Fruit fly (Drosophila melanogaster) whole organism: ENCODE data around the gene ac.

ENCODE experiments used
- CG8478 ChIP-seq: fragments of >200 bp; optimal IDR thresholded peaks from 2 replicates; lab custom pipeline; 2018; ENCODE audit warnings: inconsistent platforms
- Dll ChIP-seq: fragments of >200 bp; optimal IDR thresholded peaks from 2 replicates; lab custom pipeline; 2017
- EcR ChIP-seq, 2 experiments: fragments of >200 bp; optimal IDR thresholded peaks; 2 replicates each; lab custom pipeline; 2017; ENCODE audit warnings: missing biosample characterization in 2 of 2, missing genetic modification characterization in 2 of 2, missing genetic modification reagents in 2 of 2
- pan ChIP-seq: fragments of >200 bp; optimal IDR thresholded peaks from 2 replicates; lab custom pipeline; 2017
- psq ChIP-seq: fragments of >200 bp; optimal IDR thresholded peaks from 2 replicates; lab custom pipeline; 2017
- usp ChIP-seq: fragments of >200 bp; optimal IDR thresholded peaks from 2 replicates; lab custom pipeline; 2017; ENCODE audit warnings: missing biosample characterization, missing genetic modification characterization, mixed read lengths

The ac gene

DNA sequence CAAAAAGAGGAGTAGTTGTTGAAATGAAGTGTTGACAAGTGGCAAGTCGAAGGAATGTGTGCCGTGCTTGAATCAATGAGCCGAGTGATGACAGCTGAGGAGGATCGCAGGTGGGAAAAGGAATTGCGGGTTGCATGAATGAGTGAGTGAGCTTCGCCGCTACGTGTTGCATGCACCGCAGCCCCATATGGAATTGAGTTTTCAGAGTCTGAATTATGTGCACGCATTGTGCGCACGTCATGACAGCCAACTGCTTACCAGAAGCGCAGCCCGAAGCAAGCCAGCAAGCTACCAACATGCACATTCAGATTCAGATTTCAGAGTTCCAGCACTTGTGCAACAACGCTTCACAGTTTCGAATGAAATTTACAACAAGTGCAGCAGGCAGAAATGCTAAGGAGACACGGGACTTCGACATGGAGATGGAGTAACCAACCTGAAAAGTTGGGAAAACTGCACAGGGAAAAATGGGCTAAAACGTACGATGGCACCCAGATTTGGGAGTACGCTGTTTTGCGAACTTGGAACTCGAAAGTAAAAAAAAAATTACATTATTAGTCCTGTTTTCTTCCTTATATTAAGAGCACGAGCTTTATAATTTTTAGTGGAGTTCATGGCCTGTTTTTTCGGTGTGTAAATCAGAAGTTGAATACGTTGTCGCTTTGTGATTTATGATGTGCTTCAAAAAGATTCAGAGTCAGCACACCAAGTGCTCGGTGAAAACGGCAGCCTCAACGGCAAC lies 16.1 kb downstream of the ac start:
- no peak for TF ChIP-seq usp
- TF ChIP-seq pan (lab: Kevin White, UChicago), result no peak
- TF ChIP-seq Dll (lab: Kevin White, UChicago), result no peak
- no peak for TF ChIP-seq EcR (GFP tag; optimal IDR thresholded peaks at IDR 0.05; lab: Kevin White, UChicago)
- no peak for TF ChIP-seq CG8478 (lab: Kevin White, UChicago)
- TF ChIP-seq psq, result no peak

DNA sequence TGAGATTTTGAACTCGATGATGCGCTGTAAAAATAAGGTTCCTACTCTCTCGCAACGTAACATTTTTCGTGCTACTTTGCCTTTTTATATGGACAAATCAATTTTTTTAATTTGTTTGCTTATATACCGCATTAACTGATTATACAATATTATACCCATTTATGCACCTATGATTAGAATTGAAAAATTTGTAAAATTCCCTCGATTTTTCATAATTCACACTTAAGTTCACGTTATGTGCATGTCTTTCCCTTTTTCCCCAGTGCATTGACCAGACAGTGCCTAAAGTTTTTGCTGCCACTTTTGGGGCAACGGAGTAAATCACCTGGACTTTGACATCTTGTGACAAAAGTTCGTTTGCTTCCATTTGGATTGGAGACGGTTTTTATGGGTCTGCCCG lies 20.6 kb downstream of the ac start:
- no peak for TF ChIP-seq pan (lab: Kevin White, UChicago)
- TF ChIP-seq CG8478 (lab: Kevin White, UChicago), result no peak
- no peak for TF ChIP-seq psq
- no peak for TF ChIP-seq Dll (lab: Kevin White, UChicago)
- TF ChIP-seq EcR (GFP tag; optimal IDR thresholded peaks at IDR 0.05; lab: Kevin White, UChicago), result no peak
- TF ChIP-seq usp, result no peak

DNA sequence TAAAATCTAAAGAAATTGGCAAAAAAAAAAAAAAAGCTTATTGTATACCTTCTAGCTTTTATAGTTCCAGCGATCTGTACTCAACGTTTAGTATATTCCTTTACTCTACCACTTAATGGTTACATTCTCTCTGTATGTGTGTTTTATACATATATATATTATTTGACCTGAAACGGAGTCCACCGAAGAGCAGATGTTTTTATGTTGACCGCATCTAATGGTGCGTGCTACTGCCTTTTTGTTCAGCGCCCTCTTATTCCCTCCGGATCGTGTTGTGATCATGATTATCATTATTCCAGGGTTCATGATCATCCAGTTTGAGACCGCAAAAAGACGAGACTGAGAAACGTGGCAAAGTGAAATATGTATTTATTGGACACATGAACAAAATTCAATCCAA lies 22.4 kb downstream of the ac start:
- TF ChIP-seq usp (no peak), CG8478 (lab: Kevin White, UChicago) (no peak), Dll (lab: Kevin White, UChicago) (no peak), EcR (GFP tag; optimal IDR thresholded peaks at IDR 0.05; lab: Kevin White, UChicago) (no peak), pan (lab: Kevin White, UChicago) (no peak), psq (no peak)

DNA sequence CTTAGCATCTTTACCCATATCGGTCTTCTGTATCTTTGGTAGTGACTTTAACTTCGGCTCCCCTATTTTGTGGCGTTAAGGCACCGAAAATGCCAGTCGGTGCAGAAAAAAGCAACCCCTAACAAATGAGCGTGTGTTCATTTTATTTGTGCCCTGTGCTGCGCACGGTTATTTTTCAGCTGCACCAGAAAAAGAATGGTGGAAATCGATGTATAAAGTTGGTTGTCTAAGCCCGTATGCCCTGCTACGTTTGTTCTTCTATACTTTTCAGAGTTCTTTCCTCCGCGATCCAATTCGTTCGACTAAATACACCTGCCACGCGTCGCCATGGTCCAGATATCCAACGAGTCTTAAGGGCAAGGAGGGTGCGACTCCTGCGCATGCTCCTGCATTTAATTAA lies 23.1 kb downstream of the ac start:
- no peak for TF ChIP-seq CG8478 (lab: Kevin White, UChicago)
- TF ChIP-seq Dll (lab: Kevin White, UChicago), result no peak
- no peak for TF ChIP-seq usp
- no peak for TF ChIP-seq pan (lab: Kevin White, UChicago)
- TF ChIP-seq EcR (GFP tag; optimal IDR thresholded peaks at IDR 0.05; lab: Kevin White, UChicago), result no peak
- no peak for TF ChIP-seq psq

DNA sequence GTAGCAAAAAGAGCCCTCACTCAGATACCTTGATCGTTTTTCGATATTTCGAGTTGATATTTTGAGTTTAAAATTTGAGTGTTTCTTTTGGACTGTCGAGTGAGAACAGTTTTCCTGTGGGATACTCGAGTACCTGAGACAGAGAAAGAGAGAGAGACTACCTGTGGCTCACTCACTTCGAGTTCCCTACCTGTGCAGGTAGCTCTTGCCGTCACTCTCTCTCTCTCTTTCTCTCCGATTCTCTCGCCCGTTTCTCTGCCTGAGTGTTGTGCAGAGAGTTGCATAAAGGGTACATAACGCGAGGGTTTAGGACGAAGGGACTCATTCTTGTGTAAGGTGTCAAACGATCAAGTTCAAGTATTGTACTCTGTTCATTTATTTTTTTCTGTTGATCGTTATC lies 25.9 kb downstream of the ac start, which contains the start of gene sc:
Gene sc, plus strand, starts transcription at position 315 of the 400 bp plus-strand sequence.
- TF ChIP-seq psq (no peak), EcR (GFP tag; optimal IDR thresholded peaks at IDR 0.05; lab: Kevin White, UChicago) (no peak), CG8478 (lab: Kevin White, UChicago) (no peak), pan (lab: Kevin White, UChicago) (no peak), usp (no peak)

DNA sequence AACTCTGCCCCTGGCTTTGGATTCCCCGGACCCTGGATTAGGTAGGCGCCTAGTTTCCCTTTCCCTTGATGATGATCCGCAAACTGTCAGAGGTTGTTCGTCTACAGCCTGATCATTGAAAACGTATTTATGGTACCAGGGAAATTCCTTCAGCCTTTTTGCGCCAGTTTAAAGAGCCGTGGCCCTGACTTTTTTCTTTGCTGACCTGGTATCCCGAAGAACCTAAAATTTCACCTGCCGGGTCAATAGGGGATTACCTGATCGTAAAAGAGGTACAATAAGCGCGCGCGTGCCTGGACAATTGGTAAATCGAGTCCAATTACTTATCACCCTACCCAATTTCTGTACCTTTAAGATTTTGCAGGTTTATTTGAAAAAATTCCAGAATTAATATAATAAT lies 29.9 kb downstream of the ac start:
- TF ChIP-seq EcR (GFP tag; optimal IDR thresholded peaks at IDR 0.05; lab: Kevin White, UChicago) (no peak), CG8478 (lab: Kevin White, UChicago) (no peak), psq (no peak), pan (lab: Kevin White, UChicago) (no peak), usp (no peak), Dll (lab: Kevin White, UChicago) (no peak)

DNA sequence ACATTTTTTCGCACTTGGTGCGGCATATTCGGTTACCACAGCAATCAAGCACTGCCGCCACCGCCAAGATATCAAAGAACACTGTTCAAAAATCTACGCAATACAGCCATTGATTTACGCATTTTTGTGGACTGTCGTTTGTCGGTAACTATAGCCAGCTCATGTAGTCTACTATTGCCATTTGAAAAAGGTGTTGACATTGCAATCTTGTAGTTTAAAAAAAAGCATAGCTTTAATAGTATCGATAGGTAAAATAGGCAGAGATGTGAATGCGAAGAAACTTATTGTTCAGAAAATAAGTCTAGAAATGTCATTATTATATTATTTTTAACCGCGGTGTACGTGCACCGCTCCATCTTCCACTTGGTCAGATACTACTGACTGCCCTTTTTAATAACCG lies 36.5 kb downstream of the ac start:
- TF ChIP-seq Dll (lab: Kevin White, UChicago), result no peak
- TF ChIP-seq EcR (GFP tag; optimal IDR thresholded peaks at IDR 0.05; lab: Kevin White, UChicago), result no peak
- TF ChIP-seq CG8478 (lab: Kevin White, UChicago), result no peak
- TF ChIP-seq usp, result no peak
- TF ChIP-seq pan (lab: Kevin White, UChicago), result no peak
- TF ChIP-seq psq, result no peak

DNA sequence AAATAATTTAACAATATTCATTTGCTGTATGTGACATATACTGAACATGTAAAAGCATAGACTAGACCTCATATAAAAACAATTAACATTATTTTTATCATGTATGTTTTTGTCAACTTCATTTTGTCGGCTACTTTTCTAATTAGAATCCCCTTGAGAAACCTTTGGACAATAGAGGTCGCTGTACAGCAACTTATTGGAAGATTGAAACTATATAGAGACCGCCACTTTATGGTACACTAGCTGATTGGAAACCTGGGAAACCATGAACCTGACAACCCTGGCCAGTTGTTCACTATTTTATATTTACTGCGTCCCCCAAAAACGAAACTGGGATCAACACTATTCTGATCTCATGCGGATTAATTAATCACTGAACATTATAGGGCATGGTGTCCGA lies 37.6 kb downstream of the ac start:
- no peak for TF ChIP-seq EcR (GFP tag; optimal IDR thresholded peaks at IDR 0.05; lab: Kevin White, UChicago)
- no peak for TF ChIP-seq Dll (lab: Kevin White, UChicago)
- no peak for TF ChIP-seq pan (lab: Kevin White, UChicago)
- no peak for TF ChIP-seq usp
- no peak for TF ChIP-seq CG8478 (lab: Kevin White, UChicago)
- no peak for TF ChIP-seq psq

DNA sequence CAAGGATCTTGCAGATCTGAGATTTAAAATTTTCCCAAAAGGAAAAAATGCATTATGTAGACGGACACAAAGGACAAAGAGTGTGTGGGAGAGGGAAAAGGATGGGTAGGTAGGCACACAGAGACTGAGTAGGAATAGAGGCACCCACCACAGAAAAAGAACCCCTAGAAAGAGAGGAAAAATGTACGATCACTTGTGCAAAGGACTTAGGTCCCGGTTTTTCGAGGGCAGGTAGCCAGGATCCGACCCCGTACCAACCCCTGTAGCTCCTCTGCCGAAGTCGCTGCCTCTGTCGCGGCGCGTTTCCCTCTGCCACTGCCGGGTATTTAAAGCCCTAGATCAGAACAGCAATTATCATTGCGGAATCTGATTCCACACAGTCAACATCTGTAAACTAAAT lies 39.5 kb downstream of the ac start:
- TF ChIP-seq Dll (lab: Kevin White, UChicago) (no peak), usp (no peak), psq (no peak), EcR (GFP tag; optimal IDR thresholded peaks at IDR 0.05; lab: Kevin White, UChicago) (no peak), CG8478 (lab: Kevin White, UChicago) (no peak), pan (lab: Kevin White, UChicago) (no peak)

DNA sequence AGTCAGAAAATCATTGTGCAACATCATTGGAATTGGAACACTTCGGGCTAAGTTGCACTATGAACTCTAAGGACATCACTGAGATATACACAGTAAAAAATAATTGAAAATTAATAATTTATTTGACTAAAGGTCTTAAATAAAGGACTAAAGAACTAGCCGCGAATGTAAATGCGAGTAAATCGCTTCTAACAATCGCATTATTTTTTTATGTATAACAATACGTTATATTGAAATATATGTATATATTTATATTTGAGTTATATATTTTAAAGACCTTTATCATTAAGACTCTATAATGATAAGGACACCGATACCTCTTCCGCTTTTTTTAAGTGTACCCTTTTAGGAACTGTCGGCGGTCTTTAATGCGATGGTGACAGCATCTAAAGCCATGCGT lies 44.5 kb downstream of the ac start:
- TF ChIP-seq CG8478 (lab: Kevin White, UChicago), result no peak
